Fruit fly (Drosophila melanogaster): ENCODE results near the gene CG5177.
A peak's percentile ranks its signal among the peaks of the same experiment; 100 is the strongest.

CG5177 gene

DNA sequence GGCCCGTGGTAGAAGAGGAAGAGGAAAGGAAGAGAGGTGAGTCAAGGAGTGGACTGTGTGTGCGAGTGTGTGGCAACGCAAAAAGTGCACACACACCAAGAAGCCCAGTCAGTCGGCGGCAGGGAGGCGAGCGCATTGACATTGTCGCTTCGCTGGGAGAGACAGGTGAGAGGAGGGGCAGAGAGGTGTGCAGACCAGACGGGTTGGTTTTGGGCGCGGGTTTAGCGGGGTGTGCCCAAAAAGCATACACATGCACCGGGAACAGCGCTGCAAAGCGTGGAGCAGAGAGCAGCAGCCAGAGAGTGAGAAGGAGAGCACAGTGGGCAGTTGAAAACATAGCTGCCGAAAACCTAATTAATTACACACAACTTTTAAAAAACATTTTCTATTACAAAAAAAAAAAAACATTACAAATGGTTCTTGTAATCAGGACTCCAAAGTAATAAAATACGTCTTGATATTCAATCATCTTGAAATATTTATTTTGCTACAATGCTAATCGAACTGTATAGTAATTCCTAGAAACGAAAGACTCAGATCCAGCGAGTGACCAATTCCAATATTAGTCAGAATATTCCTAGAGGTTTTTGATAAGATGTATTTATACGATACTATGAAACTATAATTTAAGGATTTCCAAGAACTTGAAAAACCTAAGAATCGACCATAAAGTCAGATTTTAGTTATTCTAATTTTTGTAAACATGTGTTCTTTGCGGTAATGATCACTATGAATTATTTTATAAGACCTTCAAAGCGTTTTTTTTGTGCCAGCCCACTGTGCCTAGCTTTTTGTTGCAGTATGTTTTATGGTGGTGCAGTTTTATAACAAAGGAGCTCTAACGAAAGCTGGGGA is 17.6 kb downstream of the CG5177 start (continued):
- TF ChIP-seq Fer3 (tag; optimal IDR thresholded peaks at IDR 0.05) (no peak), ssp (GFP tag; IDR thresholded peaks at IDR 0.05) (0 out of 2 replicates have a peak, but pooled peaks have one; percentile 6), lmd (GFP tag; IDR thresholded peaks at IDR 0.05) (no peak; the same call in 1 of the 2 replicates), trh (GFP tag; optimal IDR thresholded peaks at IDR 0.05) (no peak), gsb-n (tag; optimal IDR thresholded peaks at IDR 0.05) (no peak), wor (GFP tag; IDR thresholded peaks at IDR 0.05) (no peak), CG7372 (GFP tag; IDR thresholded peaks at IDR 0.05) (no peak), Sox100B (GFP tag; optimal IDR thresholded peaks at IDR 0.05) (peak; percentile 4), Atf6 (GFP tag; IDR thresholded peaks at IDR 0.05) (no peak), Atf3 (GFP tag; optimal IDR thresholded peaks at IDR 0.05) (no peak), Ets65A (GFP tag) (no peak), CG9876 (GFP tag; optimal IDR thresholded peaks at IDR 0.05) (no peak), schlank (tag; optimal IDR thresholded peaks at IDR 0.05) (no peak), CG32532 (GFP tag; IDR thresholded peaks at IDR 0.05) (no peak), Usf (GFP tag; optimal IDR thresholded peaks at IDR 0.05) (no peak), ttk (GFP tag; IDR thresholded peaks at IDR 0.05) (0 out of 2 replicates have a peak, but pooled peaks have one; percentile 8), seq (GFP tag; IDR thresholded peaks at IDR 0.05) (no peak), Hr39 (optimal IDR thresholded peaks at IDR 0.05) (no peak), CG7963 (GFP tag; IDR thresholded peaks at IDR 0.05; ENCODE audit: partially characterized antibody) (no peak), PHDP (tag; optimal IDR thresholded peaks at IDR 0.05) (no peak), Eip74EF (GFP tag; optimal IDR thresholded peaks at IDR 0.05) (no peak), sr (GFP tag; IDR thresholded peaks at IDR 0.05) (0 out of 3 replicates have a peak, but pooled peaks have one; percentile 21), Sox102F (GFP tag; optimal IDR thresholded peaks at IDR 0.05) (peak; percentile 14), CG11085 (GFP tag; IDR thresholded peaks at IDR 0.05) (no peak), row (GFP tag; IDR thresholded peaks at IDR 0.05) (no peak), CG18476 (GFP tag; optimal IDR thresholded peaks at IDR 0.05) (no peak), nmo (GFP tag; optimal IDR thresholded peaks at IDR 0.05) (peak; percentile 49), p53 (GFP tag; optimal IDR thresholded peaks at IDR 0.05) (no peak), CG7839 (tag; optimal IDR thresholded peaks at IDR 0.05) (no peak), CHES-1-like (GFP tag; optimal IDR thresholded peaks at IDR 0.05) (no peak), CG30020 (tag; optimal IDR thresholded peaks at IDR 0.05) (no peak), CG4820 (GFP tag; optimal IDR thresholded peaks at IDR 0.05) (peak; percentile 21), disco-r (GFP tag; optimal IDR thresholded peaks at IDR 0.05) (no peak), CG3407 (GFP tag; optimal IDR thresholded peaks at IDR 0.05) (peak; percentile 3), dysf (GFP tag; IDR thresholded peaks at IDR 0.05) (no peak), CG30431 (GFP tag; optimal IDR thresholded peaks at IDR 0.05) (peak; percentile 7), Elba2 (GFP tag; optimal IDR thresholded peaks at IDR 0.05) (no peak), Doc3 (GFP tag; IDR thresholded peaks at IDR 0.05; ENCODE audit: partially characterized antibody) (no peak), Xbp1 (GFP tag; optimal IDR thresholded peaks at IDR 0.05) (no peak), Dip2 (GFP tag; IDR thresholded peaks at IDR 0.05) (0 out of 2 replicates have a peak, but pooled peaks have one; percentile 11), pan (optimal IDR thresholded peaks at IDR 0.05) (no peak), pan (GFP tag; optimal IDR thresholded peaks at IDR 0.05 in 1 of 2, IDR thresholded peaks at IDR 0.05 in 1 of 2) (no peak), Gsc (GFP tag; IDR thresholded peaks at IDR 0.05) (no peak), crol (GFP tag; IDR thresholded peaks at IDR 0.05) (peak; percentile 97), CG7357 (GFP tag; IDR thresholded peaks at IDR 0.05) (no peak), ase (GFP tag; IDR thresholded peaks at IDR 0.05) (no peak), fd102C (GFP tag; optimal IDR thresholded peaks at IDR 0.05) (no peak), CG17328 (GFP tag; IDR thresholded peaks at IDR 0.05) (no peak), HLH4C (GFP tag; IDR thresholded peaks at IDR 0.05; ENCODE audit: partially characterized antibody) (no peak), dm (GFP tag; optimal IDR thresholded peaks at IDR 0.05) (no peak), sisA (GFP tag; IDR thresholded peaks at IDR 0.05) (no peak)

Data from whole organism, embryonic.